Fruit fly (Drosophila melanogaster) whole organism, embryonic: ENCODE data around the gene ND-B17.

Source experiments
- CG10267 ChIP-seq: fragments of 200-800 bp; sonication (Bioruptor generic); optimal IDR thresholded peaks from 2 replicates; lab custom pipeline; 2018; ENCODE audit warnings: missing biosample characterization, mild to moderate bottlenecking, missing genetic modification characterization, moderate library complexity
- CG10366 ChIP-seq: fragments of 200-800 bp; sonication (Bioruptor generic); IDR thresholded peaks from 2 replicates; pipeline ENCODE4 v1.3.6; 2022; ENCODE audit warnings: missing biosample characterization, missing genetic modification characterization
- CG12104 ChIP-seq: fragments of 200-800 bp; sonication (Bioruptor generic); optimal IDR thresholded peaks from 3 replicates; lab custom pipeline; 2016; ENCODE audit warnings: missing biosample characterization, missing genetic modification characterization
- CG1233 ChIP-seq: fragments of 200-800 bp; sonication (Bioruptor generic); optimal IDR thresholded peaks from 4 replicates; lab custom pipeline; 2018; ENCODE audit warnings: missing biosample characterization, mild to moderate bottlenecking, missing genetic modification characterization
- CG13287 ChIP-seq: fragments of 200-800 bp; sonication (Bioruptor generic); IDR thresholded peaks from 2 replicates; pipeline ENCODE4 v1.3.6; 2022; ENCODE audit warnings: missing biosample characterization, missing genetic modification characterization; ENCODE audit not compliant: partially characterized antibody
- CG13296 ChIP-seq: fragments of 200-800 bp; sonication (Bioruptor generic); optimal IDR thresholded peaks from 3 replicates; lab custom pipeline; 2018; ENCODE audit warnings: missing biosample characterization, mild to moderate bottlenecking, missing genetic modification characterization
- CG15601 ChIP-seq: fragments of 200-800 bp; sonication (Bioruptor generic); optimal IDR thresholded peaks from 3 replicates; lab custom pipeline; 2019; ENCODE audit warnings: missing biosample characterization, mild to moderate bottlenecking, missing genetic modification characterization, moderate library complexity
- CG16779 ChIP-seq: fragments of 200-800 bp; sonication (Bioruptor generic); IDR thresholded peaks from 2 replicates; pipeline ENCODE4 v1.3.6; 2022; ENCODE audit warnings: missing biosample characterization, missing genetic modification characterization
- CG17361 ChIP-seq: fragments of 200-800 bp; sonication (Bioruptor generic); IDR thresholded peaks from 3 replicates; pipeline ENCODE4 v1.3.6; 2022; ENCODE audit warnings: missing biosample characterization, missing genetic modification characterization
- CG17568 ChIP-seq: fragments of 200-800 bp; sonication (Bioruptor generic); optimal IDR thresholded peaks from 2 replicates; lab custom pipeline; 2018; ENCODE audit warnings: missing biosample characterization, mild to moderate bottlenecking, missing genetic modification characterization, moderate library complexity
- CG17912 ChIP-seq: fragments of 200-800 bp; sonication (Bioruptor generic); optimal IDR thresholded peaks from 2 replicates; lab custom pipeline; 2018; ENCODE audit warnings: missing biosample characterization, mild to moderate bottlenecking, missing genetic modification characterization
- CG18599 ChIP-seq: fragments of 200-800 bp; sonication (Bioruptor generic); optimal IDR thresholded peaks from 3 replicates; lab custom pipeline; 2017; ENCODE audit warnings: missing biosample characterization, missing genetic modification characterization, mild to moderate bottlenecking, moderate library complexity, missing genetic modification reagents
- CG2116 ChIP-seq: fragments of 200-800 bp; sonication (Bioruptor generic); optimal IDR thresholded peaks from 3 replicates; lab custom pipeline; 2018; ENCODE audit warnings: missing biosample characterization, mild to moderate bottlenecking, missing genetic modification characterization
- CG31388 ChIP-seq: fragments of 200-800 bp; sonication (Bioruptor generic); optimal IDR thresholded peaks from 2 replicates; lab custom pipeline; 2016; ENCODE audit warnings: missing biosample characterization, missing genetic modification characterization
- CG3163 ChIP-seq: fragments of 200-800 bp; sonication (Bioruptor generic); optimal IDR thresholded peaks from 3 replicates; lab custom pipeline; 2016; ENCODE audit warnings: missing biosample characterization, missing genetic modification characterization
- CG32532 ChIP-seq: fragments of 200-800 bp; sonication (Bioruptor generic); IDR thresholded peaks from 2 replicates; pipeline ENCODE4 v1.3.6; 2022; ENCODE audit warnings: missing biosample characterization, missing genetic modification characterization
- CG34224 ChIP-seq: fragments of 200-800 bp; sonication (Bioruptor generic); IDR thresholded peaks from 3 replicates; pipeline ENCODE4 v1.3.6; 2022; ENCODE audit warnings: missing biosample characterization, missing genetic modification characterization; ENCODE audit not compliant: partially characterized antibody
- CG3726 ChIP-seq: fragments of 200-800 bp; sonication (Bioruptor generic); IDR thresholded peaks from 3 replicates; pipeline ENCODE4, ENCODE4 v1.3.6; 2022; ENCODE audit warnings: missing biosample characterization, missing genetic modification characterization
- CG4360 ChIP-seq: fragments of 200-800 bp; sonication (Bioruptor generic); IDR thresholded peaks from 2 replicates; pipeline ENCODE4 v1.3.6; 2022; ENCODE audit warnings: missing biosample characterization, missing genetic modification characterization
- CG6254 ChIP-seq: fragments of 200-800 bp; sonication (Bioruptor generic); optimal IDR thresholded peaks from 3 replicates; lab custom pipeline; 2017; ENCODE audit warnings: mild to moderate bottlenecking, missing biosample characterization, missing genetic modification reagents, missing genetic modification characterization
- CG6689 ChIP-seq: fragments of 200-800 bp; sonication (Bioruptor generic); IDR thresholded peaks from 2 replicates; pipeline ENCODE4 v1.3.6; 2022; ENCODE audit warnings: missing biosample characterization, missing genetic modification characterization
- CG9437 ChIP-seq: fragments of 200-800 bp; sonication (Bioruptor generic); optimal IDR thresholded peaks from 2 replicates; lab custom pipeline; 2018; ENCODE audit warnings: missing biosample characterization, mild to moderate bottlenecking, missing genetic modification characterization
- CG9817 ChIP-seq: fragments of 200-800 bp; sonication (Bioruptor generic); optimal IDR thresholded peaks from 2 replicates; lab custom pipeline; 2018; ENCODE audit warnings: missing biosample characterization, mild to moderate bottlenecking, missing genetic modification characterization, moderate library complexity
- D ChIP-seq, 2 experiments: fragments of 200-800 bp in 1 of 2; fragments of >200 bp in 1 of 2; sonication (Bioruptor generic) in 1 of 2; optimal IDR thresholded peaks; 2 replicates in 1 of 2; 3 replicates in 1 of 2; lab custom pipeline; 2017; ENCODE audit warnings: mild to moderate bottlenecking in 1 of 2, missing biosample characterization in 1 of 2, missing genetic modification characterization in 1 of 2, missing genetic modification reagents in 1 of 2
- HmgZ ChIP-seq: fragments of 200-800 bp; sonication (Bioruptor generic); optimal IDR thresholded peaks from 2 replicates; lab custom pipeline; 2018; ENCODE audit warnings: missing biosample characterization, mild to moderate bottlenecking, missing genetic modification characterization
- Jarid2 ChIP-seq: fragments of 200-800 bp; sonication (Bioruptor generic); optimal IDR thresholded peaks from 3 replicates; lab custom pipeline; 2017; ENCODE audit warnings: mild to moderate bottlenecking, missing biosample characterization, missing genetic modification reagents, missing genetic modification characterization
- Kr ChIP-seq: fragments of 200-800 bp; sonication (Bioruptor generic); optimal IDR thresholded peaks from 2 replicates; lab custom pipeline; 2017; ENCODE audit warnings: missing biosample characterization, mild to moderate bottlenecking, missing genetic modification characterization
- Neu2 ChIP-seq: fragments of 200-800 bp; sonication (Bioruptor generic); optimal IDR thresholded peaks from 3 replicates; lab custom pipeline; 2016; ENCODE audit warnings: missing biosample characterization, missing genetic modification characterization, borderline replicate concordance
- Rx ChIP-seq: fragments of 200-800 bp; sonication (Bioruptor generic); IDR thresholded peaks from 2 replicates; pipeline ENCODE4 v1.3.6; 2022; ENCODE audit warnings: missing biosample characterization, missing genetic modification characterization
- Sin3A ChIP-seq: fragments of >200 bp; optimal IDR thresholded peaks from 2 replicates; lab custom pipeline; 2018
- Trl ChIP-seq, 3 experiments: fragments of >200 bp in 2 of 3; fragments of 200-800 bp in 1 of 3; sonication (Bioruptor generic) in 1 of 3; optimal IDR thresholded peaks; 2 replicates in 1 of 3; 3 replicates in 2 of 3; lab custom pipeline; 2016 to 2017; ENCODE audit warnings: missing biosample characterization in 1 of 3, missing genetic modification characterization in 1 of 3
- abd-A ChIP-seq: fragments of 200-800 bp; sonication (Bioruptor generic); optimal IDR thresholded peaks from 3 replicates; lab custom pipeline; 2019; ENCODE audit warnings: missing biosample characterization, mild to moderate bottlenecking, missing genetic modification characterization, moderate library complexity
- amos ChIP-seq: fragments of 200-800 bp; sonication (Bioruptor generic); IDR thresholded peaks from 2 replicates; pipeline ENCODE4 v1.3.6; 2022; ENCODE audit warnings: missing biosample characterization, missing genetic modification characterization; ENCODE audit not compliant: partially characterized antibody
- crp ChIP-seq, 2 experiments: fragments of 200-800 bp; sonication (Bioruptor generic); optimal IDR thresholded peaks; 2 replicates in 1 of 2; 3 replicates in 1 of 2; lab custom pipeline; 2017; ENCODE audit warnings: missing biosample characterization in 2 of 2, missing genetic modification characterization in 2 of 2, mild to moderate bottlenecking in 1 of 2, moderate library complexity in 1 of 2
- emc ChIP-seq: fragments of 200-800 bp; sonication (Bioruptor generic); optimal IDR thresholded peaks from 2 replicates; lab custom pipeline; 2016; ENCODE audit warnings: missing biosample characterization, missing genetic modification characterization
- kah ChIP-seq: fragments of 200-800 bp; sonication (Bioruptor generic); optimal IDR thresholded peaks from 2 replicates; lab custom pipeline; 2018; ENCODE audit warnings: missing biosample characterization, mild to moderate bottlenecking, missing genetic modification characterization
- lab ChIP-seq: fragments of 200-800 bp; sonication (Bioruptor generic); optimal IDR thresholded peaks from 3 replicates; lab custom pipeline; 2017; ENCODE audit warnings: missing biosample characterization, missing genetic modification characterization, mild to moderate bottlenecking, moderate library complexity, missing genetic modification reagents
- org-1 ChIP-seq: fragments of 200-800 bp; sonication (Bioruptor generic); optimal IDR thresholded peaks from 2 replicates; lab custom pipeline; 2017; ENCODE audit warnings: missing biosample characterization, missing genetic modification characterization
- pan ChIP-seq, 4 experiments: fragments of >200 bp in 3 of 4; fragments of 200-800 bp in 1 of 4; sonication (Bioruptor generic) in 1 of 4; optimal IDR thresholded peaks in 3 of 4; IDR thresholded peaks in 1 of 4; 2 replicates each; pipeline versions ENCODE4 v1.3.6 to Lab custom; 2017 to 2022; ENCODE audit warnings: missing biosample characterization in 2 of 4, missing genetic modification characterization in 2 of 4, mixed read lengths in 1 of 4
- phol ChIP-seq: fragments of 200-800 bp; sonication (Bioruptor generic); optimal IDR thresholded peaks from 3 replicates; lab custom pipeline; 2018; ENCODE audit warnings: missing biosample characterization, mild to moderate bottlenecking, missing genetic modification characterization, moderate library complexity
- pita ChIP-seq: fragments of 200-800 bp; sonication (Bioruptor generic); optimal IDR thresholded peaks from 2 replicates; lab custom pipeline; 2017; ENCODE audit warnings: missing biosample characterization, mild to moderate bottlenecking, missing genetic modification characterization
- sens ChIP-seq: fragments of 200-800 bp; sonication (Bioruptor generic); peaks from one replicate; lab custom pipeline; 2016; ENCODE audit warnings: missing biosample characterization, missing genetic modification characterization
- sima ChIP-seq: fragments of 200-800 bp; sonication (Bioruptor generic); optimal IDR thresholded peaks from 2 replicates; lab custom pipeline; 2016; ENCODE audit warnings: missing biosample characterization, missing genetic modification characterization
- sug ChIP-seq: fragments of 200-800 bp; optimal IDR thresholded peaks from 2 replicates; lab custom pipeline; 2019; ENCODE audit warnings: missing biosample characterization, mild to moderate bottlenecking, missing genetic modification characterization, moderate library complexity
- toy ChIP-seq: fragments of 200-800 bp; sonication (Bioruptor generic); IDR thresholded peaks from 2 replicates; pipeline ENCODE4 v1.3.6; 2022; ENCODE audit warnings: missing biosample characterization, missing genetic modification characterization
- yki ChIP-seq: fragments of >200 bp; optimal IDR thresholded peaks from 3 replicates; lab custom pipeline; 2018
- zfh1 ChIP-seq: fragments of 200-800 bp; sonication (Bioruptor generic); IDR thresholded peaks from 3 replicates; pipeline ENCODE4 v1.3.6; 2022; ENCODE audit warnings: missing biosample characterization, missing genetic modification characterization

ND-B17 gene

dm6 chr2L:15747394-15748260 is 3.3 kb downstream of the ND-B17 start, which contains the start of gene CycE (continued):
- TF ChIP-seq pan (optimal IDR thresholded peaks at IDR 0.05; lab: Kevin White, UChicago) (no peak), pan (GFP tag; optimal IDR thresholded peaks at IDR 0.05 in 1 of 2, IDR thresholded peaks at IDR 0.05 in 1 of 2) (no peak), amos (GFP tag; lab: Robert Waterston, UW) (0 out of 2 replicates have a peak, but pooled peaks have one; percentile 21), CG34224 (GFP tag; lab: Robert Waterston, UW) (0 out of 3 replicates have a peak, but pooled peaks have one; percentile 7), Neu2 (GFP tag; lab: Kevin White, UChicago) (no peak), CG6689 (GFP tag; lab: Robert Waterston, UW) (peak; percentile 63; the same call in 1 of the 2 replicates), CG9817 (no peak), sima (GFP tag; lab: Kevin White, UChicago) (no peak), emc (no peak), CG12104 (GFP tag; lab: Kevin White, UChicago) (no peak), org-1 (GFP tag; lab: Kevin White, UChicago) (no peak), CG6254 (GFP tag; lab: Kevin White, UChicago) (no peak), crp (GFP tag; optimal IDR thresholded peaks at IDR 0.05; lab: Kevin White, UChicago) (peak in 1 of 2 experiments; percentile 62), zfh1 (0 out of 3 replicates have a peak, but pooled peaks have one; percentile 28), Rx (no peak), sens (GFP tag; lab: Kevin White, UChicago) (no peak), HmgZ (tag; lab: Kevin White, UChicago) (peak; percentile 2), kah (GFP tag; lab: Kevin White, UChicago) (peak; percentile 63), CG9437 (GFP tag; lab: Kevin White, UChicago) (no peak), CG1233 (GFP tag; lab: Kevin White, UChicago) (no peak), Kr (GFP tag; lab: Kevin White, UChicago) (no peak), CG31388 (GFP tag; lab: Kevin White, UChicago) (no peak), CG4360 (GFP tag; lab: Robert Waterston, UW) (no peak; the same call in 1 of the 2 replicates), toy (0 out of 2 replicates have a peak, but pooled peaks have one; percentile 8), CG10267 (tag; lab: Kevin White, UChicago) (no peak), CG13296 (GFP tag; lab: Kevin White, UChicago) (no peak), CG2116 (peak; percentile 44), CG17912 (GFP tag; lab: Kevin White, UChicago) (no peak), sug (tag; lab: Kevin White, UChicago) (no peak), CG32532 (GFP tag; lab: Robert Waterston, UW) (no peak), lab (GFP tag; lab: Kevin White, UChicago) (no peak), CG3163 (GFP tag; lab: Kevin White, UChicago) (peak; percentile 88), CG17568 (GFP tag; lab: Kevin White, UChicago) (no peak), CG3726 (no peak), D (optimal IDR thresholded peaks at IDR 0.05; lab: Kevin White, UChicago) (peak; percentile 42), D (GFP tag; optimal IDR thresholded peaks at IDR 0.05; lab: Kevin White, UChicago) (no peak), Jarid2 (GFP tag; lab: Kevin White, UChicago) (no peak), Trl (optimal IDR thresholded peaks at IDR 0.05; lab: Kevin White, UChicago) (peak; percentile 79 to 83), Trl (GFP tag; optimal IDR thresholded peaks at IDR 0.05; lab: Kevin White, UChicago) (no peak), CG15601 (no peak), Sin3A (lab: Kevin White, UChicago) (peak; percentile 82), phol (tag; lab: Kevin White, UChicago) (no peak), CG17361 (no peak), CG18599 (GFP tag; lab: Kevin White, UChicago) (no peak), CG10366 (GFP tag; lab: Robert Waterston, UW) (no peak), CG13287 (peak; percentile 43), yki (lab: Kevin White, UChicago) (peak; percentile 30), pita (GFP tag; lab: Kevin White, UChicago) (no peak), CG16779 (GFP tag; lab: Robert Waterston, UW) (no peak), abd-A (tag; lab: Kevin White, UChicago) (no peak)
